Worm (Caenorhabditis elegans) whole organism, L2 larva: ENCODE measurements around the gene nhr-44.

ENCODE experiments used
- mdl-1 ChIP-seq, 2 experiments: fragments of 150-350 bp in 1 of 2; sonication (generic microtip) in 1 of 2; optimal IDR thresholded peaks; 2 replicates each; lab custom pipeline; 2017; ENCODE audit warnings: missing biosample characterization in 2 of 2, missing genetic modification characterization in 2 of 2
- nhr-11 ChIP-seq: fragments of 150-350 bp; optimal IDR thresholded peaks from 2 replicates; lab custom pipeline; 2014; ENCODE audit warnings: missing biosample characterization, missing genetic modification characterization
- snpc-4 ChIP-seq: fragments of 150-350 bp; optimal IDR thresholded peaks from 2 replicates; lab custom pipeline; 2014; ENCODE audit warnings: missing biosample characterization, missing genetic modification characterization
- unc-62 ChIP-seq: fragments of 150-350 bp; optimal IDR thresholded peaks from 2 replicates; lab custom pipeline; 2014; ENCODE audit warnings: missing biosample characterization, missing genetic modification reagents, missing genetic modification characterization
- zag-1 ChIP-seq: fragments of 150-350 bp; optimal IDR thresholded peaks from 2 replicates; lab custom pipeline; 2014; ENCODE audit warnings: missing biosample characterization, missing genetic modification characterization

- no peak for TF ChIP-seq nhr-11 (tag; lab: Kevin White, UChicago)
- no peak for TF ChIP-seq unc-62 (GFP tag; lab: Kevin White, UChicago)
- no peak for TF ChIP-seq snpc-4
- TF ChIP-seq zag-1 (tag; lab: Kevin White, UChicago), result no peak
- TF ChIP-seq mdl-1 (tag; optimal IDR thresholded peaks at IDR 0.05; lab: Kevin White, UChicago), result no peak
Measured at ce11 chrV:8932318-8932717, 31.6 kb downstream of the nhr-44 start, which contains the start of gene H14N18.2.
